Fruit fly (Drosophila melanogaster) whole organism, larva: ENCODE data around the gene CG4907.

ENCODE experiments used
- noc ChIP-seq: fragments of 200-800 bp; sonication (Bioruptor generic); optimal IDR thresholded peaks from 3 replicates; lab custom pipeline; 2019; ENCODE audit warnings: missing biosample characterization, mild to moderate bottlenecking, missing genetic modification characterization, moderate library complexity

Gene CG4907

DNA sequence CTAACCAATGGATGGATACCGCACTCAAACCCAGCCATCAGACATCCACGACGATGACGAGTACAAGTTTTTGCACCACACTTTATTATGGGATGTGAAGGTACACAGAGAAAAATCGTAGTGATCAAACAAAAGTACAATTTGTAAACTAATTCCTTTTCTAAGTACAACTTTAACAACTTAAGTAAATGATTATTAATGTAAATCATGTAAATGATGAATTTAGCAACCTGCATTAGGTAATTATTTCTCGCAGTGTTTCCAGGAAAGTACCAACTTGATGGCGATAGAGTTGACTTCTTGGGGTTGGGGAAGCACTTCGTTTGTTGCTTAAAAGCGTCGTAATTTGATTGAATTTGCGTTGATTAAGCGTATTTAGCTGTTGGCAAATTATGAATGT is 47.4 kb downstream of the CG4907 start:
- TF ChIP-seq noc (tag; lab: Kevin White, UChicago): no peak
